Worm (Caenorhabditis elegans): Measurements from ENCODE around the gene pqn-10.

- TF ChIP-seq dao-5 (tag; optimal IDR thresholded peaks at IDR 0.05) (no peak), W03F9.2 (tag; optimal IDR thresholded peaks at IDR 0.05) (no peak)
Observed at ce11 chrIII:6478256-6479004, 49.6 kb upstream of the pqn-10 start, which contains the start of gene zip-8.

Measured in whole organism, L4/young adult.